Worm (Caenorhabditis elegans) whole organism, L3 larva: Measurements from ENCODE around the gene Y34B4A.7.

Experiments used
- R02D3.7 ChIP-seq: fragments of 150-350 bp; optimal IDR thresholded peaks from 2 replicates; lab custom pipeline; 2014; ENCODE audit warnings: missing biosample characterization, missing genetic modification characterization
- ZK546.5 ChIP-seq: sonication (generic microtip); optimal IDR thresholded peaks from 2 replicates; lab custom pipeline; 2017; ENCODE audit warnings: missing biosample characterization, missing genetic modification characterization
- aly-2 ChIP-seq: fragments of 150-350 bp; optimal IDR thresholded peaks from 2 replicates; lab custom pipeline; 2014; ENCODE audit warnings: missing biosample characterization, missing genetic modification characterization
- ama-1 ChIP-seq: fragments of 150-350 bp; optimal IDR thresholded peaks from 2 replicates; lab custom pipeline; 2018
- ceh-16 ChIP-seq: sonication (generic microtip); optimal IDR thresholded peaks from 2 replicates; lab custom pipeline; 2017; ENCODE audit warnings: missing biosample characterization, missing genetic modification characterization
- ceh-28 ChIP-seq: fragments of 150-350 bp; optimal IDR thresholded peaks from 2 replicates; lab custom pipeline; 2014; ENCODE audit warnings: missing biosample characterization, missing genetic modification reagents, missing genetic modification characterization
- ceh-82 ChIP-seq: fragments of 150-350 bp; optimal IDR thresholded peaks from 2 replicates; lab custom pipeline; 2014; ENCODE audit warnings: missing biosample characterization, missing genetic modification characterization
- ceh-9 ChIP-seq: sonication (generic microtip); optimal IDR thresholded peaks from 2 replicates; lab custom pipeline; 2018; ENCODE audit warnings: missing biosample characterization, missing genetic modification characterization
- daf-12 ChIP-seq: fragments of 150-350 bp; optimal IDR thresholded peaks from 2 replicates; lab custom pipeline; 2014; ENCODE audit warnings: missing biosample characterization, missing genetic modification reagents, missing genetic modification characterization
- egl-27 ChIP-seq: sonication (generic microtip); optimal IDR thresholded peaks from 4 replicates; lab custom pipeline; 2017; ENCODE audit warnings: missing biosample characterization, missing genetic modification reagents, missing genetic modification characterization
- egl-5 ChIP-seq: fragments of 150-350 bp; optimal IDR thresholded peaks from 2 replicates; lab custom pipeline; 2017; ENCODE audit warnings: missing biosample characterization, missing genetic modification reagents, missing genetic modification characterization, inconsistent platforms
- elt-1 ChIP-seq: fragments of 150-350 bp; optimal IDR thresholded peaks from 2 replicates; lab custom pipeline; 2014; ENCODE audit warnings: missing biosample characterization, missing genetic modification characterization
- elt-2 ChIP-seq: sonication (generic microtip); optimal IDR thresholded peaks from 2 replicates; lab custom pipeline; 2016; ENCODE audit warnings: missing genetic modification reagents, mild to moderate bottlenecking, missing genetic modification characterization, missing compliant biosample characterization
- elt-3 ChIP-seq, 3 experiments: fragments of 150-350 bp in 1 of 3; sonication (generic microtip) in 2 of 3; optimal IDR thresholded peaks; 2 replicates in 2 of 3; 4 replicates in 1 of 3; lab custom pipeline; 2014 to 2017; ENCODE audit warnings: missing biosample characterization in 3 of 3, missing genetic modification characterization in 3 of 3
- eor-1 ChIP-seq, 2 experiments: fragments of 150-350 bp; optimal IDR thresholded peaks; 2 replicates each; lab custom pipeline; 2014 to 2018; ENCODE audit warnings: missing biosample characterization in 2 of 2, missing genetic modification characterization in 2 of 2
- fkh-2 ChIP-seq: fragments of 150-350 bp; optimal IDR thresholded peaks from 2 replicates; lab custom pipeline; 2014; ENCODE audit warnings: missing biosample characterization, missing genetic modification reagents, missing genetic modification characterization
- fos-1 ChIP-seq: fragments of 150-350 bp; optimal IDR thresholded peaks from 2 replicates; lab custom pipeline; 2014; ENCODE audit warnings: missing biosample characterization, missing genetic modification characterization
- hmg-11 ChIP-seq: sonication (generic microtip); optimal IDR thresholded peaks from 2 replicates; lab custom pipeline; 2016; ENCODE audit warnings: missing genetic modification characterization, missing compliant biosample characterization
- lin-15B ChIP-seq: fragments of 150-350 bp; optimal IDR thresholded peaks from 2 replicates; lab custom pipeline; 2014; ENCODE audit warnings: missing biosample characterization, missing genetic modification characterization
- lin-39 ChIP-seq: fragments of 150-350 bp; optimal IDR thresholded peaks from 2 replicates; lab custom pipeline; 2018; ENCODE audit warnings: missing biosample characterization, missing genetic modification reagents, missing genetic modification characterization
- lsy-12 ChIP-seq: sonication (generic microtip); optimal IDR thresholded peaks from 2 replicates; lab custom pipeline; 2016; ENCODE audit warnings: mild to moderate bottlenecking, missing genetic modification characterization, missing compliant biosample characterization
- mdl-1 ChIP-seq: fragments of 150-350 bp; optimal IDR thresholded peaks from 2 replicates; lab custom pipeline; 2014; ENCODE audit warnings: missing biosample characterization, missing genetic modification characterization
- nfya-1 ChIP-seq: sonication (generic microtip); optimal IDR thresholded peaks from 2 replicates; lab custom pipeline; 2017; ENCODE audit warnings: missing genetic modification characterization, mild to moderate bottlenecking, missing compliant biosample characterization, antibody characterized with exemption, moderate library complexity; ENCODE audit not compliant: insufficient read depth
- nhr-11 ChIP-seq: fragments of 150-350 bp; optimal IDR thresholded peaks from 2 replicates; lab custom pipeline; 2014; ENCODE audit warnings: missing biosample characterization, missing genetic modification characterization
- nhr-12 ChIP-seq: fragments of 150-350 bp; optimal IDR thresholded peaks from 2 replicates; lab custom pipeline; 2014; ENCODE audit warnings: missing biosample characterization, missing genetic modification characterization
- nhr-23 ChIP-seq: fragments of 150-350 bp; optimal IDR thresholded peaks from 2 replicates; lab custom pipeline; 2014; ENCODE audit warnings: missing biosample characterization, missing genetic modification reagents, missing genetic modification characterization
- nhr-237 ChIP-seq: fragments of 150-350 bp; optimal IDR thresholded peaks from 2 replicates; lab custom pipeline; 2014; ENCODE audit warnings: missing biosample characterization, missing genetic modification characterization
- nhr-25 ChIP-seq: sonication (generic microtip); optimal IDR thresholded peaks from 2 replicates; lab custom pipeline; 2017; ENCODE audit warnings: missing biosample characterization, missing genetic modification characterization
- nhr-28 ChIP-seq: fragments of 150-350 bp; optimal IDR thresholded peaks from 2 replicates; lab custom pipeline; 2014; ENCODE audit warnings: missing biosample characterization, missing genetic modification characterization
- nhr-43 ChIP-seq: sonication (generic microtip); optimal IDR thresholded peaks from 2 replicates; lab custom pipeline; 2016; ENCODE audit warnings: mild to moderate bottlenecking, missing genetic modification characterization, missing compliant biosample characterization; ENCODE audit not compliant: poor library complexity, severe bottlenecking
- nhr-76 ChIP-seq: fragments of 150-350 bp; sonication (generic microtip); optimal IDR thresholded peaks from 5 replicates; lab custom pipeline; 2014; ENCODE audit warnings: missing biosample characterization, missing genetic modification characterization
- nhr-77 ChIP-seq: fragments of 150-350 bp; optimal IDR thresholded peaks from 2 replicates; lab custom pipeline; 2014; ENCODE audit warnings: missing biosample characterization, missing genetic modification characterization
- pha-4 ChIP-seq: fragments of 150-350 bp; optimal IDR thresholded peaks from 2 replicates; lab custom pipeline; 2014; ENCODE audit warnings: missing biosample characterization, missing genetic modification reagents, missing genetic modification characterization
- pqm-1 ChIP-seq: fragments of 150-350 bp; optimal IDR thresholded peaks from 2 replicates; lab custom pipeline; 2017; ENCODE audit warnings: missing biosample characterization, missing genetic modification characterization, inconsistent platforms
- sea-2 ChIP-seq: fragments of 150-350 bp; sonication (generic microtip); optimal IDR thresholded peaks from 4 replicates; lab custom pipeline; 2014; ENCODE audit warnings: missing biosample characterization, missing genetic modification reagents, missing genetic modification characterization
- snpc-4 ChIP-seq: fragments of 150-350 bp; optimal IDR thresholded peaks from 2 replicates; lab custom pipeline; 2014; ENCODE audit warnings: missing biosample characterization, missing genetic modification characterization
- tbx-2 ChIP-seq: sonication (generic microtip); optimal IDR thresholded peaks from 2 replicates; lab custom pipeline; 2016; ENCODE audit warnings: mild to moderate bottlenecking, missing genetic modification characterization, missing compliant biosample characterization
- unc-39 ChIP-seq: sonication (generic microtip); optimal IDR thresholded peaks from 4 replicates; lab custom pipeline; 2017; ENCODE audit warnings: missing biosample characterization, missing genetic modification characterization
- unc-62 ChIP-seq: fragments of 150-350 bp; sonication (generic microtip); optimal IDR thresholded peaks from 4 replicates; lab custom pipeline; 2014; ENCODE audit warnings: missing biosample characterization, missing genetic modification reagents, missing genetic modification characterization
- zag-1 ChIP-seq: fragments of 150-350 bp; optimal IDR thresholded peaks from 2 replicates; lab custom pipeline; 2014; ENCODE audit warnings: missing biosample characterization, missing genetic modification characterization
- ztf-4 ChIP-seq: fragments of 150-350 bp; optimal IDR thresholded peaks from 2 replicates; lab custom pipeline; 2014; ENCODE audit warnings: missing biosample characterization, missing genetic modification characterization

The Y34B4A.7 gene

ce11 chrX:5269359-5269758 is 25.2 kb downstream of the Y34B4A.7 start:
- TF ChIP-seq nhr-237 (tag; lab: Kevin White, UChicago) (no peak), mdl-1 (tag; lab: Kevin White, UChicago) (no peak), pqm-1 (tag; lab: Kevin White, UChicago) (peak; percentile 27), lin-15B (tag; lab: Kevin White, UChicago) (no peak), nhr-11 (tag; lab: Kevin White, UChicago) (no peak), elt-2 (tag; lab: Kevin White, UChicago) (peak; percentile 79)

- TF ChIP-seq pha-4, result peak; percentile 79
- TF ChIP-seq nhr-11 (tag; lab: Kevin White, UChicago), result no peak
- peak; percentile 81 for TF ChIP-seq lin-39
- TF ChIP-seq lin-15B (tag; lab: Kevin White, UChicago), result peak; percentile 68
- peak; percentile 47 for TF ChIP-seq pqm-1 (tag; lab: Kevin White, UChicago)
- no peak for TF ChIP-seq fos-1 (tag; lab: Kevin White, UChicago)
- peak; percentile 75 for TF ChIP-seq snpc-4 (tag; lab: Kevin White, UChicago)
- peak; percentile 66 for TF ChIP-seq nhr-25 (tag; lab: Kevin White, UChicago)
- TF ChIP-seq nhr-43 (tag; lab: Kevin White, UChicago), result peak; percentile 29
- TF ChIP-seq elt-2 (tag; lab: Kevin White, UChicago), result peak; percentile 68
- no peak for TF ChIP-seq egl-27 (tag; lab: Kevin White, UChicago)
- peak; percentile 72 for TF ChIP-seq nfya-1 (tag; lab: Kevin White, UChicago)
- TF ChIP-seq nhr-23 (tag; lab: Kevin White, UChicago), result peak; percentile 40
- TF ChIP-seq daf-12 (tag; lab: Kevin White, UChicago), result no peak
- TF ChIP-seq nhr-77 (tag; lab: Kevin White, UChicago), result no peak
- peak; percentile 35 for TF ChIP-seq ceh-28 (tag; lab: Kevin White, UChicago)
- no peak for TF ChIP-seq ceh-82
- peak; percentile 61 for TF ChIP-seq R02D3.7 (tag; lab: Kevin White, UChicago)
- no peak for TF ChIP-seq fkh-2 (tag; lab: Kevin White, UChicago)
- peak; percentile 78 for TF ChIP-seq hmg-11
- peak; percentile 55 for TF ChIP-seq egl-5
Observed at ce11 chrX:5275209-5275608, 31.1 kb downstream of the Y34B4A.7 start, which contains the start of gene hst-6. Gene hst-6, plus strand, starts transcription at chrX:5275561.

DNA sequence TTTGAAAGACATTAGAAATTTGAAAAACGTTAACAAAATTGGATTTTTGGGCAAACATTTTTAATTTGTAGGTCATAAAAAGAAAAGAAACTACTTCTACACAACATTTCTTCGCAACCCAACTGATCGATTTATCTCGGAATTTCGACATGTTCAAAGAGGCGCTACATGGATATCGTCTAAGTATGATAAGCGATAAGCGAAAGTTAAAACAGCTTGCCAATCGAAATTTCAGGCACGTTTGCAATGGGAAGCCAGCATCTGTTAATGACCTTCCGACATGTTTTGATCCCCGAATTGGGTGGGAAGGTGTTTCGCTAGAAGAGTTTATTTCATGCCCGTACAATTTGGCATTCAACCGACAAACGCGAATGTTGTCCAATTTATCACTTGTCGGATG is 32.6 kb downstream of the Y34B4A.7 start:
- TF ChIP-seq nhr-12 (tag; lab: Kevin White, UChicago), result no peak
- no peak for TF ChIP-seq pqm-1 (tag; lab: Kevin White, UChicago)
- TF ChIP-seq daf-12 (tag; lab: Kevin White, UChicago), result no peak
- TF ChIP-seq pha-4, result no peak
- no peak for TF ChIP-seq zag-1 (tag; lab: Kevin White, UChicago)
- TF ChIP-seq elt-3 (tag; optimal IDR thresholded peaks at IDR 0.05; lab: Kevin White, UChicago), result no peak
- no peak for TF ChIP-seq fkh-2 (tag; lab: Kevin White, UChicago)
- no peak for TF ChIP-seq ceh-82
- no peak for TF ChIP-seq aly-2 (tag; lab: Kevin White, UChicago)
- TF ChIP-seq ama-1 (lab: Kevin White, UChicago), result no peak
- TF ChIP-seq ceh-16 (tag; lab: Kevin White, UChicago), result no peak
- no peak for TF ChIP-seq nhr-11 (tag; lab: Kevin White, UChicago)

- TF ChIP-seq ama-1 (lab: Kevin White, UChicago) (no peak), nhr-23 (tag; lab: Kevin White, UChicago) (no peak), zag-1 (tag; lab: Kevin White, UChicago) (no peak), lin-39 (no peak), snpc-4 (tag; lab: Kevin White, UChicago) (no peak), ceh-82 (no peak), eor-1 (tag; optimal IDR thresholded peaks at IDR 0.05; lab: Kevin White, UChicago) (no peak), nhr-28 (tag; lab: Kevin White, UChicago) (no peak), unc-62 (no peak), nhr-11 (tag; lab: Kevin White, UChicago) (no peak), daf-12 (tag; lab: Kevin White, UChicago) (no peak), pha-4 (no peak), nhr-43 (tag; lab: Kevin White, UChicago) (no peak)
Observed at ce11 chrX:5278249-5278648, 34.1 kb downstream of the Y34B4A.7 start.

- TF ChIP-seq ztf-4, result no peak
- TF ChIP-seq unc-39 (tag; lab: Kevin White, UChicago), result no peak
- TF ChIP-seq ceh-16 (tag; lab: Kevin White, UChicago), result no peak
- no peak for TF ChIP-seq aly-2 (tag; lab: Kevin White, UChicago)
- TF ChIP-seq nhr-76 (tag; lab: Kevin White, UChicago), result no peak
- TF ChIP-seq unc-62, result no peak
- no peak for TF ChIP-seq lsy-12
- TF ChIP-seq nfya-1 (tag; lab: Kevin White, UChicago), result peak; percentile 43
- TF ChIP-seq egl-27 (tag; lab: Kevin White, UChicago), result no peak
- no peak for TF ChIP-seq ZK546.5
- no peak for TF ChIP-seq eor-1 (tag; optimal IDR thresholded peaks at IDR 0.05; lab: Kevin White, UChicago)
- TF ChIP-seq elt-2 (tag; lab: Kevin White, UChicago), result peak; percentile 91
- no peak for TF ChIP-seq sea-2 (GFP tag; lab: Kevin White, UChicago)
- peak; percentile 41 for TF ChIP-seq lin-15B (tag; lab: Kevin White, UChicago)
- TF ChIP-seq nhr-237 (tag; lab: Kevin White, UChicago), result no peak
- TF ChIP-seq ceh-9 (tag; lab: Kevin White, UChicago), result no peak
- no peak for TF ChIP-seq fos-1 (tag; lab: Kevin White, UChicago)
- TF ChIP-seq elt-1 (tag; lab: Kevin White, UChicago), result no peak
- TF ChIP-seq tbx-2, result no peak
- no peak for TF ChIP-seq ceh-28 (tag; lab: Kevin White, UChicago)
- TF ChIP-seq nhr-43 (tag; lab: Kevin White, UChicago), result no peak
- peak; percentile 45 for TF ChIP-seq pha-4
- TF ChIP-seq snpc-4 (tag; lab: Kevin White, UChicago), result no peak
Observed at ce11 chrX:5279170-5279635, 35.1 kb downstream of the Y34B4A.7 start, which contains the start of gene Y34B4A.2. Gene Y34B4A.2, plus strand, starts transcription at chrX:5279497.
